Fruit fly (Drosophila melanogaster) whole organism, embryonic: ENCODE measurements around the gene Jhbp3.

Source experiments
- Aef1 ChIP-seq: fragments of 200-800 bp; sonication (Bioruptor generic); IDR thresholded peaks from 3 replicates; pipeline ENCODE4 v1.3.6; 2022; ENCODE audit warnings: missing biosample characterization, missing genetic modification characterization
- Bgb ChIP-seq: fragments of 200-800 bp; sonication (Bioruptor generic); IDR thresholded peaks from 2 replicates; pipeline ENCODE4 v1.3.6; 2022; ENCODE audit warnings: missing biosample characterization, missing genetic modification characterization; ENCODE audit not compliant: partially characterized antibody
- CG10274 ChIP-seq: fragments of 200-800 bp; sonication (Bioruptor generic); optimal IDR thresholded peaks from 3 replicates; lab custom pipeline; 2017; ENCODE audit warnings: missing biosample characterization, mild to moderate bottlenecking, missing genetic modification characterization
- CG11560 ChIP-seq: fragments of 200-800 bp; sonication (Bioruptor generic); IDR thresholded peaks from 3 replicates; pipeline ENCODE4 v1.3.6; 2022; ENCODE audit warnings: missing biosample characterization, missing genetic modification characterization
- CG11695 ChIP-seq: fragments of 200-800 bp; sonication (Bioruptor generic); IDR thresholded peaks from 3 replicates; pipeline ENCODE4 v1.3.6; 2022; ENCODE audit warnings: missing biosample characterization, missing genetic modification characterization
- CG12155 ChIP-seq: fragments of 200-800 bp; sonication (Bioruptor generic); optimal IDR thresholded peaks from 3 replicates; lab custom pipeline; 2016; ENCODE audit warnings: missing biosample characterization, missing genetic modification characterization
- CG12236 ChIP-seq: fragments of 200-800 bp; sonication (Bioruptor generic); optimal IDR thresholded peaks from 2 replicates; lab custom pipeline; 2016; ENCODE audit warnings: missing biosample characterization, missing genetic modification characterization
- CG12391 ChIP-seq: fragments of 200-800 bp; sonication (Bioruptor generic); optimal IDR thresholded peaks from 3 replicates; lab custom pipeline; 2018; ENCODE audit warnings: missing biosample characterization, mild to moderate bottlenecking, missing genetic modification characterization, moderate library complexity
- CG13123 ChIP-seq: fragments of 200-800 bp; sonication (Bioruptor generic); optimal IDR thresholded peaks from 2 replicates; lab custom pipeline; 2016; ENCODE audit warnings: missing biosample characterization, missing genetic modification characterization
- CG14860 ChIP-seq: fragments of 200-800 bp; sonication (Bioruptor generic); IDR thresholded peaks from 3 replicates; pipeline ENCODE4 v1.3.6; 2022; ENCODE audit warnings: missing biosample characterization, missing genetic modification characterization; ENCODE audit not compliant: partially characterized antibody
- CG17186 ChIP-seq: fragments of 200-800 bp; sonication (Bioruptor generic); optimal IDR thresholded peaks from 3 replicates; lab custom pipeline; 2017; ENCODE audit warnings: missing biosample characterization, missing genetic modification reagents, missing genetic modification characterization
- CG1792 ChIP-seq: fragments of 200-800 bp; sonication (Bioruptor generic); optimal IDR thresholded peaks from 2 replicates; lab custom pipeline; 2016; ENCODE audit warnings: missing biosample characterization, missing genetic modification characterization
- CG2889 ChIP-seq: fragments of 200-800 bp; sonication (Bioruptor generic); IDR thresholded peaks from 3 replicates; pipeline ENCODE4 v1.3.6; 2022; ENCODE audit warnings: missing biosample characterization, missing genetic modification characterization
- CG3838 ChIP-seq: fragments of 200-800 bp; sonication (Bioruptor generic); optimal IDR thresholded peaks from 3 replicates; lab custom pipeline; 2016; ENCODE audit warnings: missing biosample characterization, missing genetic modification characterization
- CG3995 ChIP-seq: fragments of 200-800 bp; sonication (Bioruptor generic); optimal IDR thresholded peaks from 3 replicates; lab custom pipeline; 2016; ENCODE audit warnings: missing biosample characterization, missing genetic modification characterization
- CG4820 ChIP-seq: fragments of 200-800 bp; sonication (Bioruptor generic); optimal IDR thresholded peaks from 3 replicates; lab custom pipeline; 2016; ENCODE audit warnings: missing biosample characterization, missing genetic modification characterization
- CG5245 ChIP-seq: fragments of 200-800 bp; sonication (Bioruptor generic); optimal IDR thresholded peaks from 3 replicates; lab custom pipeline; 2016; ENCODE audit warnings: missing biosample characterization, missing genetic modification characterization
- CG6854 ChIP-seq: fragments of 200-800 bp; sonication (Bioruptor generic); optimal IDR thresholded peaks from 3 replicates; lab custom pipeline; 2017; ENCODE audit warnings: missing biosample characterization, mild to moderate bottlenecking, missing genetic modification characterization
- CG7271 ChIP-seq: fragments of 200-800 bp; sonication (Bioruptor generic); optimal IDR thresholded peaks from 2 replicates; lab custom pipeline; 2018; ENCODE audit warnings: missing biosample characterization, mild to moderate bottlenecking, missing genetic modification characterization, moderate library complexity
- CG7357 ChIP-seq: fragments of 200-800 bp; sonication (Bioruptor generic); IDR thresholded peaks from 3 replicates; pipeline ENCODE4 v1.3.6; 2022; ENCODE audit warnings: missing biosample characterization, missing genetic modification characterization
- CG7786 ChIP-seq: fragments of 200-800 bp; sonication (Bioruptor generic); optimal IDR thresholded peaks from 2 replicates; lab custom pipeline; 2016; ENCODE audit warnings: missing biosample characterization, missing genetic modification characterization
- CG7987 ChIP-seq: fragments of 200-800 bp; sonication (Bioruptor generic); optimal IDR thresholded peaks from 2 replicates; lab custom pipeline; 2018; ENCODE audit warnings: missing biosample characterization, mild to moderate bottlenecking, missing genetic modification characterization, moderate library complexity
- CG8388 ChIP-seq: fragments of 200-800 bp; sonication (Bioruptor generic); optimal IDR thresholded peaks from 2 replicates; lab custom pipeline; 2019; ENCODE audit warnings: missing biosample characterization, mild to moderate bottlenecking, missing genetic modification characterization, moderate library complexity
- CTCF ChIP-seq: fragments of 200-800 bp; sonication (Bioruptor generic); optimal IDR thresholded peaks from 2 replicates; lab custom pipeline; 2017; ENCODE audit warnings: missing biosample characterization, mild to moderate bottlenecking, missing genetic modification characterization, moderate library complexity
- Drgx ChIP-seq: fragments of 200-800 bp; sonication (Bioruptor generic); IDR thresholded peaks from 2 replicates; pipeline ENCODE4 v1.3.6; 2022; ENCODE audit warnings: missing biosample characterization, missing genetic modification characterization
- Eip74EF ChIP-seq, 2 experiments: fragments of 200-800 bp in 1 of 2; fragments of >200 bp in 1 of 2; sonication (Bioruptor generic) in 1 of 2; optimal IDR thresholded peaks; 2 replicates each; lab custom pipeline; 2017 to 2019; ENCODE audit warnings: missing biosample characterization in 2 of 2, missing genetic modification characterization in 2 of 2, mild to moderate bottlenecking in 1 of 2, moderate library complexity in 1 of 2
- Ets65A ChIP-seq: fragments of 200-800 bp; sonication (Bioruptor generic); peaks from one replicate; lab custom pipeline; 2016; ENCODE audit warnings: missing biosample characterization, missing genetic modification characterization
- HLH4C ChIP-seq: fragments of 200-800 bp; sonication (Bioruptor generic); IDR thresholded peaks from 3 replicates; pipeline ENCODE4 v1.3.6; 2022; ENCODE audit warnings: missing biosample characterization, missing genetic modification characterization; ENCODE audit not compliant: partially characterized antibody
- Oli ChIP-seq: fragments of 200-800 bp; sonication (Bioruptor generic); optimal IDR thresholded peaks from 2 replicates; lab custom pipeline; 2018; ENCODE audit warnings: missing biosample characterization, mild to moderate bottlenecking, missing genetic modification characterization, moderate library complexity
- Sry-δ ChIP-seq: fragments of 200-800 bp; sonication (Bioruptor generic); optimal IDR thresholded peaks from 2 replicates; lab custom pipeline; 2016; ENCODE audit warnings: missing biosample characterization, missing genetic modification characterization
- Xrp1 ChIP-seq: fragments of 200-800 bp; sonication (Bioruptor generic); IDR thresholded peaks from 2 replicates; pipeline ENCODE4 v1.3.6; 2022; ENCODE audit warnings: missing biosample characterization, missing genetic modification characterization
- abd-A ChIP-seq: fragments of 200-800 bp; sonication (Bioruptor generic); optimal IDR thresholded peaks from 3 replicates; lab custom pipeline; 2019; ENCODE audit warnings: missing biosample characterization, mild to moderate bottlenecking, missing genetic modification characterization, moderate library complexity
- amos ChIP-seq: fragments of 200-800 bp; sonication (Bioruptor generic); IDR thresholded peaks from 2 replicates; pipeline ENCODE4 v1.3.6; 2022; ENCODE audit warnings: missing biosample characterization, missing genetic modification characterization; ENCODE audit not compliant: partially characterized antibody
- ase ChIP-seq: fragments of 200-800 bp; sonication (Bioruptor generic); IDR thresholded peaks from 3 replicates; pipeline ENCODE4 v1.3.6; 2022; ENCODE audit warnings: missing biosample characterization, missing genetic modification characterization
- bab2 ChIP-seq: fragments of 200-800 bp; sonication (Bioruptor generic); optimal IDR thresholded peaks from 2 replicates; lab custom pipeline; 2016; ENCODE audit warnings: missing biosample characterization, missing genetic modification characterization
- bcd ChIP-seq: fragments of 200-800 bp; sonication (Bioruptor generic); optimal IDR thresholded peaks from 2 replicates; lab custom pipeline; 2017; ENCODE audit warnings: missing biosample characterization, mild to moderate bottlenecking, missing genetic modification characterization
- caup ChIP-seq: fragments of 200-800 bp; sonication (Bioruptor generic); optimal IDR thresholded peaks from 3 replicates; lab custom pipeline; 2017; ENCODE audit warnings: missing biosample characterization, mild to moderate bottlenecking, missing genetic modification characterization, moderate library complexity; ENCODE audit not compliant: severe bottlenecking
- crp ChIP-seq, 2 experiments: fragments of 200-800 bp; sonication (Bioruptor generic); optimal IDR thresholded peaks; 2 replicates in 1 of 2; 3 replicates in 1 of 2; lab custom pipeline; 2017; ENCODE audit warnings: missing biosample characterization in 2 of 2, missing genetic modification characterization in 2 of 2, mild to moderate bottlenecking in 1 of 2, moderate library complexity in 1 of 2
- dm ChIP-seq: fragments of 200-800 bp; sonication (Bioruptor generic); optimal IDR thresholded peaks from 3 replicates; lab custom pipeline; 2016; ENCODE audit warnings: missing biosample characterization, missing genetic modification characterization
- hth ChIP-seq: fragments of >200 bp; optimal IDR thresholded peaks from 2 replicates; lab custom pipeline; 2017; ENCODE audit warnings: inconsistent platforms
- jigr1 ChIP-seq: fragments of 200-800 bp; sonication (Bioruptor generic); IDR thresholded peaks from 3 replicates; pipeline ENCODE4 v1.3.6; 2022; ENCODE audit warnings: missing biosample characterization, missing genetic modification characterization
- lov ChIP-seq, 2 experiments: fragments of 200-800 bp in 1 of 2; fragments of >200 bp in 1 of 2; sonication (Bioruptor generic) in 1 of 2; IDR thresholded peaks in 1 of 2; optimal IDR thresholded peaks in 1 of 2; 2 replicates in 1 of 2; 3 replicates in 1 of 2; pipeline versions ENCODE4 v1.3.6 to Lab custom; 2017 to 2022; ENCODE audit warnings: missing biosample characterization in 1 of 2, missing genetic modification characterization in 1 of 2
- pros ChIP-seq: fragments of 200-800 bp; sonication (Bioruptor generic); optimal IDR thresholded peaks from 3 replicates; lab custom pipeline; 2019; ENCODE audit warnings: missing biosample characterization, mild to moderate bottlenecking, missing genetic modification characterization, moderate library complexity
- pum ChIP-seq: fragments of 200-800 bp; sonication (Bioruptor generic); optimal IDR thresholded peaks from 2 replicates; lab custom pipeline; 2016; ENCODE audit warnings: missing biosample characterization, missing genetic modification characterization
- slbo ChIP-seq: fragments of 200-800 bp; sonication (Bioruptor generic); IDR thresholded peaks from 2 replicates; pipeline ENCODE4 v1.3.6; 2022; ENCODE audit warnings: missing biosample characterization, missing genetic modification characterization
- stwl ChIP-seq: fragments of 200-800 bp; sonication (Bioruptor generic); optimal IDR thresholded peaks from 3 replicates; lab custom pipeline; 2018; ENCODE audit warnings: missing biosample characterization, mild to moderate bottlenecking, missing genetic modification characterization, moderate library complexity
- tio ChIP-seq: fragments of 200-800 bp; sonication (Bioruptor generic); optimal IDR thresholded peaks from 2 replicates; lab custom pipeline; 2017; ENCODE audit warnings: missing biosample characterization, missing genetic modification characterization, inconsistent platforms
- wek ChIP-seq: fragments of 200-800 bp; sonication (Bioruptor generic); optimal IDR thresholded peaks from 3 replicates; lab custom pipeline; 2018; ENCODE audit warnings: missing biosample characterization, mild to moderate bottlenecking, missing genetic modification characterization, moderate library complexity
- zen ChIP-seq: fragments of 200-800 bp; sonication (Bioruptor generic); optimal IDR thresholded peaks from 3 replicates; lab custom pipeline; 2018; ENCODE audit warnings: missing biosample characterization, mild to moderate bottlenecking, missing genetic modification characterization, moderate library complexity

The Jhbp3 gene

dm6 chr3R:4974514-4975314, 19.7 kb upstream of the Jhbp3 start (continued):
- TF ChIP-seq CG1792 (GFP tag; lab: Kevin White, UChicago) = no peak
- no peak for TF ChIP-seq CG12236 (GFP tag; lab: Kevin White, UChicago)
- TF ChIP-seq CG6854 (GFP tag; lab: Kevin White, UChicago) = no peak
- no peak for TF ChIP-seq hth (lab: Kevin White, UChicago)
- TF ChIP-seq Sry-δ (GFP tag; lab: Kevin White, UChicago) = no peak
- TF ChIP-seq CG17186 (GFP tag; lab: Kevin White, UChicago) = no peak
- peak; percentile 25 for TF ChIP-seq wek (GFP tag; lab: Kevin White, UChicago)
- peak; percentile 3 for TF ChIP-seq CG4820 (GFP tag; lab: Kevin White, UChicago)
- TF ChIP-seq jigr1 (GFP tag; lab: Robert Waterston, UW) = no peak
- no peak for TF ChIP-seq dm
- TF ChIP-seq Aef1 = no peak
- TF ChIP-seq slbo (GFP tag; lab: Robert Waterston, UW) = no peak
- no peak for TF ChIP-seq CG8388 (GFP tag; lab: Kevin White, UChicago)
- 0 out of 3 replicates have a peak, but pooled peaks have one; percentile 26 for TF ChIP-seq HLH4C (GFP tag; lab: Robert Waterston, UW)
- TF ChIP-seq crp (GFP tag; optimal IDR thresholded peaks at IDR 0.05; lab: Kevin White, UChicago) = no peak
- TF ChIP-seq CG7987 (GFP tag; lab: Kevin White, UChicago) = no peak
- no peak for TF ChIP-seq lov (optimal IDR thresholded peaks at IDR 0.05; lab: Kevin White, UChicago)
- 0 out of 3 replicates have a peak, but pooled peaks have one; percentile 44 for TF ChIP-seq lov (GFP tag; IDR thresholded peaks at IDR 0.05; lab: Robert Waterston, UW)
- no peak for TF ChIP-seq CG5245 (GFP tag; lab: Kevin White, UChicago)
- TF ChIP-seq tio (GFP tag; lab: Kevin White, UChicago) = no peak
- no peak for TF ChIP-seq CG10274 (GFP tag; lab: Kevin White, UChicago)
- TF ChIP-seq Drgx (GFP tag; lab: Robert Waterston, UW) = no peak
- no peak for TF ChIP-seq amos
- no peak for TF ChIP-seq pros
- no peak for TF ChIP-seq CTCF (GFP tag; lab: Kevin White, UChicago)
- peak; percentile 5 for TF ChIP-seq bcd (GFP tag; lab: Kevin White, UChicago)
- no peak for TF ChIP-seq pum (GFP tag; lab: Kevin White, UChicago)
- TF ChIP-seq Xrp1 (GFP tag; lab: Robert Waterston, UW) = no peak
- TF ChIP-seq abd-A (tag; lab: Kevin White, UChicago) = no peak
- no peak for TF ChIP-seq Oli (tag; lab: Kevin White, UChicago)
- no peak for TF ChIP-seq CG12391 (tag; lab: Kevin White, UChicago)
- 0 out of 3 replicates have a peak, but pooled peaks have one; percentile 12 for TF ChIP-seq ase (GFP tag; lab: Robert Waterston, UW)
- no peak for TF ChIP-seq CG12155 (GFP tag; lab: Kevin White, UChicago)
- no peak for TF ChIP-seq CG11560 (tag; lab: Robert Waterston, UW)
- no peak for TF ChIP-seq stwl (tag; lab: Kevin White, UChicago)
- TF ChIP-seq CG7271 (tag; lab: Kevin White, UChicago) = no peak
- no peak for TF ChIP-seq CG3838 (GFP tag; lab: Kevin White, UChicago)
- TF ChIP-seq CG13123 (GFP tag; lab: Kevin White, UChicago) = no peak
- no peak; the same call in 2 of the 3 replicates for TF ChIP-seq CG14860 (GFP tag; lab: Robert Waterston, UW)
- no peak for TF ChIP-seq CG7786 (GFP tag; lab: Kevin White, UChicago)
- TF ChIP-seq CG11695 = no peak
- TF ChIP-seq zen (tag; lab: Kevin White, UChicago) = no peak
- TF ChIP-seq Ets65A = peak; percentile 86
- no peak for TF ChIP-seq Eip74EF (GFP tag; optimal IDR thresholded peaks at IDR 0.05; lab: Kevin White, UChicago)
- TF ChIP-seq CG3995 (GFP tag; lab: Kevin White, UChicago) = no peak
- no peak for TF ChIP-seq bab2 (GFP tag; lab: Kevin White, UChicago)
- TF ChIP-seq CG7357 (GFP tag; lab: Robert Waterston, UW) = no peak
- TF ChIP-seq CG2889 (GFP tag; lab: Robert Waterston, UW) = no peak
- TF ChIP-seq Bgb = no peak
- TF ChIP-seq caup (GFP tag; lab: Kevin White, UChicago) = peak; percentile 12
